1 worm cellular context compared by ENCODE assay signal in the genomic region with DNA sequence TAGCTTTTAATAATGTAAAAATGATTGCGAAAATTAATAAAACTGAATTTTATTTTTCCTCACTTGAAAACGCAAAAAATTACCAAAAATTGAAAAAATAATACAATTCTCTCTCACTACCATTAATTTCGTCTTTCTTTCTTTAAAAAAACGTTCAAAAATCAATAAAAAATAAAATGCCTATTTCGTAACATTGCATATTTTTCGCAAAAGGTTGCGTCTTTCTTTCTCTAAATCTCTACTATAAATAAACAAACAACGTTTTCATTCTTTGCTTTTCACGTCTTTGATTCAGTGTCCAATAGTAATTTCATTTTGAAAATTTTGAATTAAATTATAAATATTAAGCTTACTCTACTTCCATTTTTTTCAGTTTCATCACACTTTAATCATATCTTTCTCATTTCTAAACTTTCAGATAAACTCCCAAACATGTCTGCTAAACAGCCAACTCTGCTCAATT.
TF ChIP-seq lines count a peak whose summit lies in the region.

TSS of gene fbxa-37 (plus strand) at position 413 of the 463 bp plus-strand sequence.

TF ChIP-seq in whole organism, L1 larva, 84 proteins besides CTCF, POLR2A, EP300 and RAD21 (continued from another document):
- no peak for TF ChIP-seq mdl-1 (tag; optimal IDR thresholded peaks at IDR 0.05; lab: Kevin White, UChicago)
- TF ChIP-seq nhr-85 (tag; lab: Kevin White, UChicago) = no peak
- no peak for TF ChIP-seq vab-15 (tag; optimal IDR thresholded peaks at IDR 0.05; lab: Kevin White, UChicago)
- TF ChIP-seq rnt-1 (tag; optimal IDR thresholded peaks at IDR 0.05; lab: Kevin White, UChicago) = no peak
- peak; percentile 67 for TF ChIP-seq nhr-237 (tag; optimal IDR thresholded peaks at IDR 0.05; lab: Kevin White, UChicago)
- no peak for TF ChIP-seq snpc-4 (tag; optimal IDR thresholded peaks at IDR 0.05; lab: Kevin White, UChicago)
- TF ChIP-seq blmp-1 (tag; optimal IDR thresholded peaks at IDR 0.05; lab: Kevin White, UChicago) = no peak
- TF ChIP-seq nhr-90 (tag; optimal IDR thresholded peaks at IDR 0.05; lab: Kevin White, UChicago; ENCODE audit: poor library complexity) = no peak
- no peak for TF ChIP-seq zag-1 (tag; optimal IDR thresholded peaks at IDR 0.05; lab: Kevin White, UChicago)
- no peak for TF ChIP-seq mab-9 (GFP tag; IDR thresholded peaks at IDR 0.05; lab: Robert Waterston, UW)
- peak; percentile 61 for TF ChIP-seq lin-14 (GFP tag; optimal IDR thresholded peaks at IDR 0.05; lab: Kevin White, UChicago)
- TF ChIP-seq Y116A8C.19 (tag; optimal IDR thresholded peaks at IDR 0.05; lab: Kevin White, UChicago; ENCODE audit: borderline replicate concordance) = no peak
- peak; percentile 22 to 36 for TF ChIP-seq efl-1 (optimal IDR thresholded peaks at IDR 0.05; lab: Kevin White, UChicago)
- peak; percentile 18 to 80 for TF ChIP-seq efl-1 (GFP tag; optimal IDR thresholded peaks at IDR 0.05 in 1 of 2; lab: Kevin White, UChicago)
- TF ChIP-seq skn-1 (tag; optimal IDR thresholded peaks at IDR 0.05; lab: Kevin White, UChicago) = peak; percentile 61
- no peak for TF ChIP-seq ces-1 (GFP tag; optimal IDR thresholded peaks at IDR 0.05; lab: Kevin White, UChicago)
- peak; percentile 42 for TF ChIP-seq nhr-71 (tag; optimal IDR thresholded peaks at IDR 0.05; lab: Kevin White, UChicago)
- no peak for TF ChIP-seq efl-3 (GFP tag; optimal IDR thresholded peaks at IDR 0.05; lab: Kevin White, UChicago)
- peak in 1 of 2 experiments; percentile 25 for TF ChIP-seq lin-35 (GFP tag; optimal IDR thresholded peaks at IDR 0.05; lab: Kevin White, UChicago)
- TF ChIP-seq unc-30 (tag; optimal IDR thresholded peaks at IDR 0.05; lab: Kevin White, UChicago) = no peak
- no peak for TF ChIP-seq nhr-20 (tag; optimal IDR thresholded peaks at IDR 0.05; lab: Kevin White, UChicago)
- no peak for TF ChIP-seq sptf-1 (tag; optimal IDR thresholded peaks at IDR 0.05; lab: Kevin White, UChicago)
- TF ChIP-seq tlp-1 (tag; optimal IDR thresholded peaks at IDR 0.05; lab: Kevin White, UChicago) = no peak
- no peak for TF ChIP-seq lin-13 (GFP tag; optimal IDR thresholded peaks at IDR 0.05; lab: Kevin White, UChicago)
